Fruit fly (Drosophila melanogaster) whole organism, embryonic: ENCODE results near the gene RhoGAP18B.

ENCODE experiments used
- Abd-B ChIP-seq: fragments of 200-800 bp; sonication (Bioruptor generic); optimal IDR thresholded peaks from 2 replicates; lab custom pipeline; 2018; ENCODE audit warnings: missing biosample characterization, mild to moderate bottlenecking, missing genetic modification characterization, moderate library complexity
- Adf1 ChIP-seq: fragments of 200-800 bp; sonication (Bioruptor generic); IDR thresholded peaks from 2 replicates; pipeline ENCODE4 v1.3.6; 2022; ENCODE audit warnings: missing biosample characterization, missing genetic modification characterization
- Blimp-1 ChIP-seq: fragments of 200-800 bp; sonication (Bioruptor generic); optimal IDR thresholded peaks from 3 replicates; lab custom pipeline; 2018; ENCODE audit warnings: missing biosample characterization, missing genetic modification characterization, mild to moderate bottlenecking, moderate library complexity, missing genetic modification reagents
- CG15073 ChIP-seq: fragments of 200-800 bp; sonication (Bioruptor generic); optimal IDR thresholded peaks from 2 replicates; lab custom pipeline; 2016; ENCODE audit warnings: missing biosample characterization, missing genetic modification characterization
- CG17385 ChIP-seq: fragments of 200-800 bp; sonication (Bioruptor generic); optimal IDR thresholded peaks from 3 replicates; lab custom pipeline; 2018; ENCODE audit warnings: missing biosample characterization, mild to moderate bottlenecking, missing genetic modification characterization
- CG1792 ChIP-seq: fragments of 200-800 bp; sonication (Bioruptor generic); optimal IDR thresholded peaks from 2 replicates; lab custom pipeline; 2016; ENCODE audit warnings: missing biosample characterization, missing genetic modification characterization
- CG18011 ChIP-seq: fragments of 200-800 bp; sonication (Bioruptor generic); optimal IDR thresholded peaks from 2 replicates; lab custom pipeline; 2017; ENCODE audit warnings: missing biosample characterization, missing genetic modification characterization, mild to moderate bottlenecking, moderate library complexity, missing genotype
- CG18599 ChIP-seq: fragments of 200-800 bp; sonication (Bioruptor generic); optimal IDR thresholded peaks from 3 replicates; lab custom pipeline; 2017; ENCODE audit warnings: missing biosample characterization, missing genetic modification characterization, mild to moderate bottlenecking, moderate library complexity, missing genetic modification reagents
- CG2120 ChIP-seq: fragments of 200-800 bp; sonication (Bioruptor generic); optimal IDR thresholded peaks from 3 replicates; lab custom pipeline; 2016; ENCODE audit warnings: missing biosample characterization, missing genetic modification characterization
- CG2678 ChIP-seq: fragments of 200-800 bp; sonication (Bioruptor generic); optimal IDR thresholded peaks from 3 replicates; lab custom pipeline; 2019; ENCODE audit warnings: missing biosample characterization, mild to moderate bottlenecking, missing genetic modification characterization, moderate library complexity
- CG4424 ChIP-seq: fragments of 200-800 bp; sonication (Bioruptor generic); optimal IDR thresholded peaks from 3 replicates; lab custom pipeline; 2016; ENCODE audit warnings: missing biosample characterization, missing genetic modification characterization
- CG4854 ChIP-seq: fragments of 200-800 bp; sonication (Bioruptor generic); optimal IDR thresholded peaks from 2 replicates; lab custom pipeline; 2016; ENCODE audit warnings: missing biosample characterization, missing genetic modification characterization, inconsistent platforms
- CG6854 ChIP-seq: fragments of 200-800 bp; sonication (Bioruptor generic); optimal IDR thresholded peaks from 3 replicates; lab custom pipeline; 2017; ENCODE audit warnings: missing biosample characterization, mild to moderate bottlenecking, missing genetic modification characterization
- CG8089 ChIP-seq: fragments of 200-800 bp; sonication (Bioruptor generic); optimal IDR thresholded peaks from 3 replicates; lab custom pipeline; 2016; ENCODE audit warnings: missing biosample characterization, missing genetic modification characterization
- CG8359 ChIP-seq: fragments of 200-800 bp; sonication (Bioruptor generic); optimal IDR thresholded peaks from 2 replicates; lab custom pipeline; 2017; ENCODE audit warnings: missing biosample characterization, mild to moderate bottlenecking, missing genetic modification characterization, borderline replicate concordance
- CG9437 ChIP-seq: fragments of 200-800 bp; sonication (Bioruptor generic); optimal IDR thresholded peaks from 2 replicates; lab custom pipeline; 2018; ENCODE audit warnings: missing biosample characterization, mild to moderate bottlenecking, missing genetic modification characterization
- CG9609 ChIP-seq: fragments of 200-800 bp; sonication (Bioruptor generic); optimal IDR thresholded peaks from 3 replicates; lab custom pipeline; 2016; ENCODE audit warnings: missing biosample characterization, missing genetic modification characterization
- CoRest ChIP-seq: fragments of 200-800 bp; sonication (Bioruptor generic); optimal IDR thresholded peaks from 3 replicates; lab custom pipeline; 2018; ENCODE audit warnings: missing biosample characterization, mild to moderate bottlenecking, missing genetic modification characterization, moderate library complexity
- Doc2 ChIP-seq: fragments of 200-800 bp; sonication (Bioruptor generic); IDR thresholded peaks from 2 replicates; pipeline ENCODE4 v1.3.6; 2022; ENCODE audit warnings: missing biosample characterization, missing genetic modification characterization
- E2f1 ChIP-seq: fragments of 200-800 bp; sonication (Bioruptor generic); IDR thresholded peaks from 2 replicates; pipeline ENCODE4 v1.3.6; 2022; ENCODE audit warnings: missing biosample characterization, missing genetic modification characterization
- Gug ChIP-seq: fragments of 200-800 bp; sonication (Bioruptor generic); IDR thresholded peaks from 4 replicates; pipeline ENCODE4 v1.3.6; 2022; ENCODE audit warnings: missing biosample characterization, missing genetic modification characterization
- Hr51 ChIP-seq, 2 experiments: fragments of 200-800 bp; sonication (Bioruptor generic); optimal IDR thresholded peaks; 2 replicates in 1 of 2; 3 replicates in 1 of 2; lab custom pipeline; 2016 to 2018; ENCODE audit warnings: missing biosample characterization in 2 of 2, missing genetic modification characterization in 2 of 2, mild to moderate bottlenecking in 1 of 2, moderate library complexity in 1 of 2
- Lpt ChIP-seq: fragments of >200 bp; optimal IDR thresholded peaks from 2 replicates; lab custom pipeline; 2018; ENCODE audit warnings: missing biosample characterization, missing genetic modification characterization
- Mes4 ChIP-seq: fragments of 200-800 bp; sonication (Bioruptor generic); optimal IDR thresholded peaks from 2 replicates; lab custom pipeline; 2016; ENCODE audit warnings: missing biosample characterization, missing genetic modification characterization
- Optix ChIP-seq: fragments of 200-800 bp; sonication (Bioruptor generic); IDR thresholded peaks from 3 replicates; pipeline ENCODE4 v1.3.6; 2022; ENCODE audit warnings: missing biosample characterization, missing genetic modification characterization
- Six4 ChIP-seq: fragments of 200-800 bp; sonication (Bioruptor generic); optimal IDR thresholded peaks from 2 replicates; lab custom pipeline; 2016; ENCODE audit warnings: missing biosample characterization, missing genetic modification characterization
- Sox102F ChIP-seq: fragments of 200-800 bp; sonication (Bioruptor generic); optimal IDR thresholded peaks from 2 replicates; lab custom pipeline; 2018; ENCODE audit warnings: missing biosample characterization, mild to moderate bottlenecking, missing genetic modification characterization, moderate library complexity
- Sry-β ChIP-seq: fragments of 200-800 bp; sonication (Bioruptor generic); optimal IDR thresholded peaks from 2 replicates; lab custom pipeline; 2018; ENCODE audit warnings: missing biosample characterization, mild to moderate bottlenecking, missing genetic modification characterization, moderate library complexity
- Vsx1 ChIP-seq: fragments of 200-800 bp; sonication (Bioruptor generic); optimal IDR thresholded peaks from 2 replicates; lab custom pipeline; 2017; ENCODE audit warnings: missing biosample characterization, mild to moderate bottlenecking, missing genetic modification characterization, missing genetic modification reagents
- Xbp1 ChIP-seq: fragments of 200-800 bp; sonication (Bioruptor generic); optimal IDR thresholded peaks from 3 replicates; lab custom pipeline; 2016; ENCODE audit warnings: missing biosample characterization, mild to moderate bottlenecking, missing genetic modification characterization
- ap ChIP-seq: fragments of 200-800 bp; sonication (Bioruptor generic); IDR thresholded peaks from 2 replicates; pipeline ENCODE4 v1.3.6; 2022; ENCODE audit warnings: missing biosample characterization, missing genetic modification characterization
- cas ChIP-seq: fragments of 200-800 bp; sonication (Bioruptor generic); IDR thresholded peaks from 2 replicates; pipeline ENCODE4 v1.3.6; 2022; ENCODE audit warnings: missing biosample characterization, missing genetic modification characterization
- chif ChIP-seq, 2 experiments: fragments of 200-800 bp; sonication (Bioruptor generic); optimal IDR thresholded peaks; 3 replicates each; lab custom pipeline; 2016; ENCODE audit warnings: missing biosample characterization in 2 of 2, missing genetic modification characterization in 2 of 2
- ci ChIP-seq: fragments of 200-800 bp; sonication (Bioruptor generic); IDR thresholded peaks from 3 replicates; pipeline ENCODE4 v1.3.6; 2022; ENCODE audit warnings: missing biosample characterization, missing genetic modification characterization
- crp ChIP-seq, 2 experiments: fragments of 200-800 bp; sonication (Bioruptor generic); optimal IDR thresholded peaks; 2 replicates in 1 of 2; 3 replicates in 1 of 2; lab custom pipeline; 2017; ENCODE audit warnings: missing biosample characterization in 2 of 2, missing genetic modification characterization in 2 of 2, mild to moderate bottlenecking in 1 of 2, moderate library complexity in 1 of 2
- da ChIP-seq: fragments of 200-800 bp; sonication (Bioruptor generic); optimal IDR thresholded peaks from 2 replicates; lab custom pipeline; 2016; ENCODE audit warnings: missing biosample characterization, missing genetic modification characterization
- dysf ChIP-seq: fragments of 200-800 bp; sonication (Bioruptor generic); IDR thresholded peaks from 3 replicates; pipeline ENCODE4 v1.3.6; 2022; ENCODE audit warnings: missing biosample characterization, missing genetic modification characterization
- gsb-n ChIP-seq: fragments of 200-800 bp; sonication (Bioruptor generic); optimal IDR thresholded peaks from 3 replicates; lab custom pipeline; 2018; ENCODE audit warnings: missing biosample characterization, mild to moderate bottlenecking, missing genetic modification characterization
- ken ChIP-seq: fragments of 200-800 bp; sonication (Bioruptor generic); IDR thresholded peaks from 3 replicates; pipeline ENCODE4 v1.3.6; 2022; ENCODE audit warnings: missing biosample characterization, missing genetic modification characterization
- knrl ChIP-seq: fragments of 200-800 bp; sonication (Bioruptor generic); IDR thresholded peaks from 3 replicates; pipeline ENCODE4 v1.3.6; 2022; ENCODE audit warnings: missing biosample characterization, missing genetic modification characterization; ENCODE audit not compliant: partially characterized antibody
- lab ChIP-seq: fragments of 200-800 bp; sonication (Bioruptor generic); optimal IDR thresholded peaks from 3 replicates; lab custom pipeline; 2017; ENCODE audit warnings: missing biosample characterization, missing genetic modification characterization, mild to moderate bottlenecking, moderate library complexity, missing genetic modification reagents
- sens ChIP-seq: fragments of 200-800 bp; sonication (Bioruptor generic); peaks from one replicate; lab custom pipeline; 2016; ENCODE audit warnings: missing biosample characterization, missing genetic modification characterization
- slbo ChIP-seq: fragments of 200-800 bp; sonication (Bioruptor generic); IDR thresholded peaks from 2 replicates; pipeline ENCODE4 v1.3.6; 2022; ENCODE audit warnings: missing biosample characterization, missing genetic modification characterization
- so ChIP-seq: fragments of 200-800 bp; sonication (Bioruptor generic); IDR thresholded peaks from 3 replicates; pipeline ENCODE4 v1.3.6; 2022; ENCODE audit warnings: missing biosample characterization, missing genetic modification characterization
- tio ChIP-seq: fragments of 200-800 bp; sonication (Bioruptor generic); optimal IDR thresholded peaks from 2 replicates; lab custom pipeline; 2017; ENCODE audit warnings: missing biosample characterization, missing genetic modification characterization, inconsistent platforms
- tll ChIP-seq, 2 experiments: fragments of 200-800 bp in 1 of 2; fragments of >200 bp in 1 of 2; sonication (Bioruptor generic) in 1 of 2; optimal IDR thresholded peaks; 2 replicates each; lab custom pipeline; 2017 to 2019; ENCODE audit warnings: missing biosample characterization in 2 of 2, missing genetic modification characterization in 2 of 2, mild to moderate bottlenecking in 1 of 2, moderate library complexity in 1 of 2
- toy ChIP-seq: fragments of 200-800 bp; sonication (Bioruptor generic); IDR thresholded peaks from 2 replicates; pipeline ENCODE4 v1.3.6; 2022; ENCODE audit warnings: missing biosample characterization, missing genetic modification characterization
- vvl ChIP-seq: fragments of 200-800 bp; sonication (Bioruptor generic); IDR thresholded peaks from 2 replicates; pipeline ENCODE4 v1.3.6; 2022; ENCODE audit warnings: missing biosample characterization, missing genetic modification characterization
- zf30C ChIP-seq: fragments of 200-800 bp; sonication (Bioruptor generic); optimal IDR thresholded peaks from 3 replicates; lab custom pipeline; 2018; ENCODE audit warnings: missing biosample characterization, mild to moderate bottlenecking, missing genetic modification characterization
- zfh1 ChIP-seq: fragments of 200-800 bp; sonication (Bioruptor generic); IDR thresholded peaks from 3 replicates; pipeline ENCODE4 v1.3.6; 2022; ENCODE audit warnings: missing biosample characterization, missing genetic modification characterization

Gene RhoGAP18B

DNA sequence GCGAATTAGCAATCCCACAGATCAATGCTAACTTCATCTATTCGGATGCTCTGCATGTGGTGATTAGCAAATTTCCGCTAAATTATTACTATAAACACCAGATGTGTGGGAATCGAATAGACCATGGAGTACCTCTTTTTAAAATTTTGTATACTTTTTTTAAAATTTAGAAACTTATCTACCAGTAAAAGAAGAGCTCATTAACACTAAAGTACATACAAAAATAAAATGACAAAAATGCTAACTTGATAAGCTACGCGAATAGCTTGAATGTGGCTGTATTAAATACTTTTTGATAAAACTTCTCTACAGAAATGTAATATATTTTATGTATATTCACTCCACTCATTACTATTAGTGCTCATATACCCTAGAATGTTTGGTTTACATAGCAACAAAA lies 7.2 kb upstream of the RhoGAP18B start (continued):
- TF ChIP-seq Vsx1 (GFP tag; lab: Kevin White, UChicago) (no peak), CG6854 (no peak), knrl (GFP tag; lab: Robert Waterston, UW) (no peak), Sry-β (GFP tag; lab: Kevin White, UChicago) (no peak), gsb-n (no peak), CG2120 (GFP tag; lab: Kevin White, UChicago) (peak; percentile 58), Lpt (no peak), CG9609 (GFP tag; lab: Kevin White, UChicago) (no peak), toy (GFP tag; lab: Robert Waterston, UW) (no peak), CG18011 (GFP tag; lab: Kevin White, UChicago) (no peak), Doc2 (GFP tag; lab: Robert Waterston, UW) (no peak), CG4854 (GFP tag; lab: Kevin White, UChicago) (no peak), ap (no peak), cas (GFP tag; lab: Robert Waterston, UW) (no peak), da (GFP tag; lab: Kevin White, UChicago) (no peak), CG2678 (tag; lab: Kevin White, UChicago) (peak; percentile 28), CoRest (tag; lab: Kevin White, UChicago) (peak; percentile 49), CG1792 (GFP tag; lab: Kevin White, UChicago) (no peak)

DNA sequence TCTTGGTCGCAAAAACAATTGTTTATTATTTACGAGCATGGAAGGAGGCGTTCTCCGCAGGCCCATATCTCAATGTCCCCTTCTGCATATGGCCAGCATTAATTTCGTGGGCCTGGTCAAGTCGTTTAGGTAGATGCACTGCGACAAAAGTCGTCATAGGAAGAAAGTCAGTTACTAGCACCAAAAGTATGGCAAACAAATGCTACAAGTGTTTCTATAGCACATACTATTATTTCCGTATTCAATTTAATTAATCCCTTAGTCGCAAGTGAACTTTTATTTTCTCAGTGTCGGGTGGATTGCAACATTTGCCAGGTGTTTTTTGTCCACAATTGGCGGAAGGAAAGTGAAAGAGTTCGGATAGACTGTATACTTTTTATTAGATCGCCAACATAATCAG lies 6.1 kb upstream of the RhoGAP18B start:
- TF ChIP-seq tll (GFP tag; optimal IDR thresholded peaks at IDR 0.05; lab: Kevin White, UChicago) (no peak), Gug (no peak), ken (GFP tag; lab: Robert Waterston, UW) (no peak), CG18599 (no peak), Sox102F (GFP tag; lab: Kevin White, UChicago) (peak; percentile 28), ci (GFP tag; lab: Robert Waterston, UW) (0 out of 3 replicates have a peak, but pooled peaks have one; percentile 14), tio (GFP tag; lab: Kevin White, UChicago) (peak; percentile 8), dysf (GFP tag; lab: Robert Waterston, UW) (0 out of 3 replicates have a peak, but pooled peaks have one; percentile 36), Adf1 (GFP tag; lab: Robert Waterston, UW) (0 out of 2 replicates have a peak, but pooled peaks have one; percentile 8), chif (GFP tag; optimal IDR thresholded peaks at IDR 0.05; lab: Kevin White, UChicago) (peak; percentile 17 to 57), CG8359 (GFP tag; lab: Kevin White, UChicago) (no peak), CG8089 (GFP tag; lab: Kevin White, UChicago) (no peak), Abd-B (GFP tag; lab: Kevin White, UChicago) (peak; percentile 1), Blimp-1 (GFP tag; lab: Kevin White, UChicago) (peak; percentile 5), CG9437 (GFP tag; lab: Kevin White, UChicago) (no peak), zfh1 (GFP tag; lab: Robert Waterston, UW) (0 out of 3 replicates have a peak, but pooled peaks have one; percentile 18), vvl (GFP tag; lab: Robert Waterston, UW) (no peak), lab (GFP tag; lab: Kevin White, UChicago) (peak; percentile 11), Six4 (GFP tag; lab: Kevin White, UChicago) (no peak), Xbp1 (GFP tag; lab: Kevin White, UChicago) (peak; percentile 29), Optix (GFP tag; lab: Robert Waterston, UW) (no peak), CG15073 (GFP tag; lab: Kevin White, UChicago) (no peak), CG4424 (GFP tag; lab: Kevin White, UChicago) (peak; percentile 21), crp (GFP tag; optimal IDR thresholded peaks at IDR 0.05; lab: Kevin White, UChicago) (no peak), Hr51 (GFP tag; optimal IDR thresholded peaks at IDR 0.05; lab: Kevin White, UChicago) (peak in 1 of 2 experiments; percentile 46), zf30C (GFP tag; lab: Kevin White, UChicago) (no peak), sens (GFP tag; lab: Kevin White, UChicago) (peak; percentile 65), so (GFP tag; lab: Robert Waterston, UW) (0 out of 3 replicates have a peak, but pooled peaks have one; percentile 26), CG17385 (GFP tag; lab: Kevin White, UChicago) (peak; percentile 5), slbo (GFP tag; lab: Robert Waterston, UW) (peak; percentile 39), Mes4 (peak; percentile 0), E2f1 (0 out of 2 replicates have a peak, but pooled peaks have one; percentile 6)
